Fruit fly (Drosophila melanogaster) whole organism, embryonic: ENCODE measurements around the gene CG15356.

Experiments used
- B-H1 ChIP-seq: fragments of 200-800 bp; sonication (Bioruptor generic); IDR thresholded peaks from 3 replicates; pipeline ENCODE4 v1.3.6; 2022; ENCODE audit warnings: missing biosample characterization, missing genetic modification characterization
- CG2875 ChIP-seq: fragments of 200-800 bp; sonication (Bioruptor generic); optimal IDR thresholded peaks from 2 replicates; lab custom pipeline; 2017; ENCODE audit warnings: missing biosample characterization, mild to moderate bottlenecking, missing genetic modification characterization, missing genetic modification reagents
- chm ChIP-seq: fragments of 200-800 bp; sonication (Bioruptor generic); IDR thresholded peaks from 2 replicates; pipeline ENCODE4 v1.3.6; 2022; ENCODE audit warnings: missing biosample characterization, missing genetic modification characterization
- fd102C ChIP-seq: fragments of 200-800 bp; sonication (Bioruptor generic); optimal IDR thresholded peaks from 2 replicates; lab custom pipeline; 2018; ENCODE audit warnings: missing biosample characterization, mild to moderate bottlenecking, missing genetic modification characterization, moderate library complexity

DNA sequence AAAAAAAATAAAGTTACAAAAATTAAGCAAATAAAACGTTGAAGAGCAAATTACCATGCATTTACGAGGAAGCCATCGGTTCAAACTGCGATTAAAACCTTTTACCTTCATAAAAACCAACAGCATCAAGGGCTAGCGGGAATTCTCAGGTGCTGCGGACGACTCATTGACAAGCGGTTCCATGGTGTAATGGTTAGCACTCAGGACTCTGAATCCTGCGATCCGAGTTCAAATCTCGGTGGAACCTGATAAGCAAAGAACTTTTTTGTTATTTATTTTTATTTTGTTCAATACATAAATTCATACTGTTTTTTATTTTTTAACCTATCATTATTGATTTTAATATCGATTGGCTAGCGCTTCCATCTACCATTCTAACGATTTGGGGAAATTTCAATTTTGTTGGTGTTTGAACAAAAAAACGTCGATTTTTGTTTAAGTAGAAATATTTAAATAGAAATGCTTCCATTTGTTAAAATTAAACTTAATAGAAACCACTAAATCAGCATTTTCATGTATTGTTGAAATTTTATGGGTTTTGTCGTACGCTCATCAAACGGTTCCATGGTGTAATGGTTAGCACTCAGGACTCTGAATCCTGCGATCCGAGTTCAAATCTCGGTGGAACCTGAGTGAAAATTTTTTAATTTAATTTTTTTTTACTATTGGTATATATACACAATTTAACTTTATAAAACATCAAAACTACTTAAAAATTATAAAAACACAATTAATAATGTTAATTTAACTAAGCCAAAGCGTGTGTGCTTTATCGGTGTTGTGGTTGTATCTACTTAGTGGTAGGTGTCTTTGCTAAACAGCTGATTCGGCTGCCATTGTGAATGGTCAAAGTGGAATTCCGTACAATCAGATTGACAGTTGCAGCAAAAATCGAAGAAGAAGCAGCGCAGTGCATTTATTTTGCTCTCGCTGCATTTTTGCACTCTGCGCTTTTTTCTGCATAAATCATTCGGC, 28.7 kb upstream of the CG15356 start, which contains the start of gene CG4238:
- no peak for TF ChIP-seq chm (GFP tag; lab: Robert Waterston, UW)
- no peak for TF ChIP-seq fd102C
- TF ChIP-seq CG2875 = no peak
- TF ChIP-seq B-H1 (GFP tag; lab: Robert Waterston, UW) = no peak
